Worm (Caenorhabditis elegans): ENCODE data around the gene ZK1127.13.

ZK1127.13 gene

ce11 chrII:7053001-7053400 is at the start of gene ZK1127.13:
ZK1127.13 (plus strand) TSS chrII:7053301.
- TF ChIP-seq tbx-8 (GFP tag; optimal IDR thresholded peaks at IDR 0.05), result no peak
- no peak for TF ChIP-seq ceh-39 (tag; optimal IDR thresholded peaks at IDR 0.05)
- TF ChIP-seq nhr-2 (tag; optimal IDR thresholded peaks at IDR 0.05), result no peak
- TF ChIP-seq blmp-1 (tag; optimal IDR thresholded peaks at IDR 0.05), result no peak
- no peak for TF ChIP-seq nhr-237 (tag; optimal IDR thresholded peaks at IDR 0.05)
- TF ChIP-seq nhr-12 (tag; optimal IDR thresholded peaks at IDR 0.05), result no peak
- no peak for TF ChIP-seq hlh-1 (tag; optimal IDR thresholded peaks at IDR 0.05)
- no peak for TF ChIP-seq nhr-76 (tag; optimal IDR thresholded peaks at IDR 0.05)
- no peak for TF ChIP-seq unc-62 (GFP tag; optimal IDR thresholded peaks at IDR 0.05)
- no peak for TF ChIP-seq nhr-28 (tag; optimal IDR thresholded peaks at IDR 0.05)
- TF ChIP-seq zip-8 (tag; optimal IDR thresholded peaks at IDR 0.05), result no peak
- TF ChIP-seq sem-2 (GFP tag; optimal IDR thresholded peaks at IDR 0.05), result no peak

- no peak for TF ChIP-seq snpc-4 (tag; optimal IDR thresholded peaks at IDR 0.05)
- no peak for TF ChIP-seq ham-2 (GFP tag; optimal IDR thresholded peaks at IDR 0.05)
- no peak for TF ChIP-seq cnd-1 (tag; optimal IDR thresholded peaks at IDR 0.05)
- no peak for TF ChIP-seq lin-13 (tag; optimal IDR thresholded peaks at IDR 0.05)
- TF ChIP-seq sptf-1 (tag; optimal IDR thresholded peaks at IDR 0.05), result no peak
Observed at ce11 chrII:7012592-7012991, 40.5 kb upstream of the ZK1127.13 start, which contains the start of gene sqv-7. sqv-7 (minus strand) TSS chrII:7012692.

DNA sequence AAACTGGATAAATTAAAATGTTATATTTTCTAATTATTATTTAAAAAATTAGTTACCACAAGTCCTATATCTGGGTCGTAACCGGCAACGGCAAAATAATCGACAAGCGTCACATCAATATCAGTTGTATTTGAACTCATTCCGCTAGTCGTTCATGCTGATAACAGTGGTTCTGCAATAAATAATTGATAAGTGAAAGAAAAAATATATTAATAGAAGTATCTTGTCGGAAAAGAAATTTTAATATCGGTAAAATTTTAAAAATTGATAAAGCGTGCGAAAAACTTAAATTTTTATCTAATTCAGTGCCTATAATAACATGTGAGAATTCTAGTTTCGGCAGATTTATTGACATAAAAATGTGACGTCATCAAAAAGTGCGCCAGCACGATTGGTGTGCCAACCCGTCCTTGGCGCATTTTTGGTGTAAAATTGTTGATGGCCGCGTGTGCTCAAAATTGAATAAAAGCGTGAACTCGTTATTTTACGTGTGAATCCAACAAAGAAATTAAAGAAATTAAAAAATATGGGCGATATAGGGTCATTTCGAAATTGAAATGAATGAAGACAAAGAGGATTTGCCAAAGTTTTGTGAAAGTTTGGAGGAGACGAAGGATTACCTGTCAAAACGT is 30.6 kb upstream of the ZK1127.13 start, which contains the start of the genes lst-6 and lst-5:
Gene lst-6 (minus strand): TSS at position 140 of the 632 bp plus-strand sequence.
Gene lst-5 (plus strand): TSS at position 544 of the 632 bp plus-strand sequence.
- no peak for TF ChIP-seq mls-2 (tag; optimal IDR thresholded peaks at IDR 0.05)
- TF ChIP-seq flh-1 (GFP tag; optimal IDR thresholded peaks at IDR 0.05), result no peak
- TF ChIP-seq ztf-11 (tag; optimal IDR thresholded peaks at IDR 0.05), result no peak
- no peak for TF ChIP-seq drap-1 (GFP tag; optimal IDR thresholded peaks at IDR 0.05)
- peak; percentile 47 for TF ChIP-seq mep-1 (tag; optimal IDR thresholded peaks at IDR 0.05)
- peak; percentile 19 for TF ChIP-seq pha-4 (tag; optimal IDR thresholded peaks at IDR 0.05)
- peak; percentile 22 for TF ChIP-seq lin-13 (tag; optimal IDR thresholded peaks at IDR 0.05)
- TF ChIP-seq nhr-237 (tag; optimal IDR thresholded peaks at IDR 0.05), result no peak
- no peak for TF ChIP-seq ceh-43 (GFP tag; optimal IDR thresholded peaks at IDR 0.05)
- no peak for TF ChIP-seq bed-3 (GFP tag; optimal IDR thresholded peaks at IDR 0.05)
- no peak for TF ChIP-seq M03D4.4 (tag; optimal IDR thresholded peaks at IDR 0.05)
- no peak for TF ChIP-seq tbx-8 (GFP tag; optimal IDR thresholded peaks at IDR 0.05)
- no peak for TF ChIP-seq nhr-28 (tag; optimal IDR thresholded peaks at IDR 0.05)
- peak; percentile 38 for TF ChIP-seq unc-62 (GFP tag; optimal IDR thresholded peaks at IDR 0.05)
- TF ChIP-seq cnd-1 (tag; optimal IDR thresholded peaks at IDR 0.05), result no peak
- no peak for TF ChIP-seq sem-2 (GFP tag; optimal IDR thresholded peaks at IDR 0.05)
- no peak for TF ChIP-seq nhr-76 (tag; optimal IDR thresholded peaks at IDR 0.05)
- peak; percentile 50 for TF ChIP-seq lsy-2 (tag; optimal IDR thresholded peaks at IDR 0.05)
- no peak for TF ChIP-seq nhr-2 (tag; optimal IDR thresholded peaks at IDR 0.05)
- no peak for TF ChIP-seq elt-3 (tag; optimal IDR thresholded peaks at IDR 0.05)
- TF ChIP-seq nhr-12 (tag; optimal IDR thresholded peaks at IDR 0.05), result no peak
- no peak for TF ChIP-seq blmp-1 (tag; optimal IDR thresholded peaks at IDR 0.05)
- no peak for TF ChIP-seq mab-5 (tag; optimal IDR thresholded peaks at IDR 0.05)
- TF ChIP-seq ces-1 (GFP tag; optimal IDR thresholded peaks at IDR 0.05), result peak; percentile 60
- TF ChIP-seq sptf-1 (tag; optimal IDR thresholded peaks at IDR 0.05), result peak; percentile 33
- TF ChIP-seq snpc-4 (tag; optimal IDR thresholded peaks at IDR 0.05), result no peak
- TF ChIP-seq zip-8 (tag; optimal IDR thresholded peaks at IDR 0.05), result peak; percentile 70
- no peak for TF ChIP-seq ham-2 (GFP tag; optimal IDR thresholded peaks at IDR 0.05)
- no peak for TF ChIP-seq elt-1 (tag; optimal IDR thresholded peaks at IDR 0.05; ENCODE audit: borderline replicate concordance, insufficient read depth)
- no peak for TF ChIP-seq unc-39 (tag; optimal IDR thresholded peaks at IDR 0.05)
- TF ChIP-seq ceh-39 (tag; optimal IDR thresholded peaks at IDR 0.05), result no peak
- no peak for TF ChIP-seq hlh-1 (tag; optimal IDR thresholded peaks at IDR 0.05)
- no peak for TF ChIP-seq unc-120 (tag; optimal IDR thresholded peaks at IDR 0.05; ENCODE audit: poor library complexity, severe bottlenecking)
- TF ChIP-seq lin-32 (GFP tag; optimal IDR thresholded peaks at IDR 0.05), result no peak
- TF ChIP-seq ceh-83 (GFP tag; optimal IDR thresholded peaks at IDR 0.05), result no peak
